Worm (Caenorhabditis elegans) whole organism, L1 larva: ENCODE data around the gene npp-3.

Experiments
- fkh-10 ChIP-seq: sonication (generic microtip); optimal IDR thresholded peaks from 2 replicates; lab custom pipeline; 2017; ENCODE audit warnings: missing biosample characterization, missing genetic modification reagents, missing genetic modification characterization
- nhr-90 ChIP-seq: sonication (generic microtip); optimal IDR thresholded peaks from 2 replicates; lab custom pipeline; 2016; ENCODE audit warnings: mild to moderate bottlenecking, missing genetic modification characterization, missing compliant biosample characterization; ENCODE audit not compliant: poor library complexity

DNA sequence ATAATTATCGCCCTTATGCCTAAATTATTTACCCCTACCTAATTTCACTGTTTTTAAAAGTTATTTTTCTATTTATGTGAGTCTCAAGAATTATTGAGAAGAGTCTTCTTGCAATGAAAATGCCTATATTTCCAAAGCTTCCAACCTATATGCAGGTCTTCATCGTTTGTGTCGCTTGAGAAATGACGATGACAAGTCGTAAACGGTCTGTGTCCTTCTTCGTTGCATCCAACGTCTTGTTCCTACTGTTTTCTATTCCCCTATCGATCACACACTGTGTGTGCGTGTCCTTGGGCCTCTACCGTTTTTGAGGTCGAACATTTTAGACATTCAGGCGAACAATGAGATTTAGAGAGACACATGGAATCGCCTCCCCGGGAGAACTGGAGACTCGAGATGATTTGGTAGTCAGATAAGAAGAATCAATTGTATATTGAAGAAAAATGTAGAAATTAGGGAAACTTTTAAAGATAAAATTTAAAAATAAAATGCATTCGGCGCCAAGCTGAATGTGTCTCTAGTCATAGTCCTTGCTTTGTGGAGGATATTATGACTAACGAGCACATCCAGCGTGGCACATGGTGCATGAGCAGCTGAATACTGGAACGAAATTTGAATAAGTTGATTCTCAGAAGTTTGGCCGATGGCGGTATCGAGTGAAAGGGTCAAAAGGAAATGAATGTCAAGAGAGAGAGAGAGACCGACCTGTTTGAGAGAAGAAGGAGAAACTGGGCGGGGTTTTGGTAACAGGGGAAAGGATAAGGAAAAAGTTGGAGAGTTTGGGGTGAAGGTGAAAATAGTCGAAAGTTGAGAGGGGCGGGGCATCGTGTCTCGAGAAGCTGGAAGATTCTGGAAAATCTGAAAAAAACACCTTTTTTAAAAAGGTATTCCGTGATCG, 6.1 kb upstream of the npp-3 start:
- TF ChIP-seq fkh-10 (no peak), nhr-90 (tag; lab: Kevin White, UChicago) (peak; percentile 20)
